Worm (Caenorhabditis elegans): ENCODE measurements around the gene pitr-5.

The pitr-5 gene

ce11 chrV:7196498-7196966 lies 11.9 kb downstream of the pitr-5 start, which contains the start of gene F09G2.2 (continued):
- TF ChIP-seq lin-14 (GFP tag; optimal IDR thresholded peaks at IDR 0.05) (peak; percentile 91), unc-98 (GFP tag; IDR thresholded peaks at IDR 0.05) (peak; percentile 66; the same call in 1 of the 2 replicates), C16A3.4 (tag; optimal IDR thresholded peaks at IDR 0.05) (peak; percentile 95), zip-4 (GFP tag; optimal IDR thresholded peaks at IDR 0.05) (peak; percentile 73), pax-3 (tag; optimal IDR thresholded peaks at IDR 0.05) (peak; percentile 60), C04F5.9 (tag; optimal IDR thresholded peaks at IDR 0.05) (peak; percentile 22), grh-1 (GFP tag; IDR thresholded peaks at IDR 0.05) (peak; percentile 87), C34B4.2 (tag; optimal IDR thresholded peaks at IDR 0.05) (no peak), ceh-8 (GFP tag; optimal IDR thresholded peaks at IDR 0.05) (peak; percentile 72), nhr-237 (tag; optimal IDR thresholded peaks at IDR 0.05) (peak; percentile 79), hlh-4 (tag; optimal IDR thresholded peaks at IDR 0.05) (no peak), lin-39 (tag; optimal IDR thresholded peaks at IDR 0.05) (peak; percentile 43), egl-13 (tag; optimal IDR thresholded peaks at IDR 0.05) (peak; percentile 74), aly-2 (tag; optimal IDR thresholded peaks at IDR 0.05) (peak; percentile 46), unc-130 (tag; optimal IDR thresholded peaks at IDR 0.05) (peak; percentile 94), efl-1 (optimal IDR thresholded peaks at IDR 0.05) (peak; percentile 91), efl-1 (GFP tag; optimal IDR thresholded peaks at IDR 0.05 in 1 of 2) (peak; percentile 89 to 99), lir-3 (tag; optimal IDR thresholded peaks at IDR 0.05; ENCODE audit: poor library complexity) (peak; percentile 29), lin-13 (GFP tag; optimal IDR thresholded peaks at IDR 0.05) (peak; percentile 90), unc-62 (GFP tag; optimal IDR thresholded peaks at IDR 0.05) (no peak), mab-9 (GFP tag; IDR thresholded peaks at IDR 0.05) (peak; percentile 60), F16B12.6 (tag; optimal IDR thresholded peaks at IDR 0.05) (peak; percentile 62), nhr-77 (tag; optimal IDR thresholded peaks at IDR 0.05) (peak; percentile 86), xbp-1 (tag; optimal IDR thresholded peaks at IDR 0.05) (peak; percentile 94), fkh-10 (GFP tag; optimal IDR thresholded peaks at IDR 0.05) (peak; percentile 44), nhr-85 (tag) (peak; percentile 96), ceh-90 (tag; optimal IDR thresholded peaks at IDR 0.05) (no peak), nhr-19 (GFP tag; conservative IDR thresholded peaks at IDR 0.05) (peak; percentile 94), fos-1 (tag; optimal IDR thresholded peaks at IDR 0.05) (peak; percentile 83), jun-1 (tag; optimal IDR thresholded peaks at IDR 0.05) (peak; percentile 89), snu-23 (GFP tag; optimal IDR thresholded peaks at IDR 0.05) (peak; percentile 96), sox-4 (tag; optimal IDR thresholded peaks at IDR 0.05) (no peak), ceh-63 (GFP tag; optimal IDR thresholded peaks at IDR 0.05) (no peak), elt-2 (tag; optimal IDR thresholded peaks at IDR 0.05) (peak; percentile 78)

- no peak for TF ChIP-seq lin-15B (tag; optimal IDR thresholded peaks at IDR 0.05)
- no peak for TF ChIP-seq unc-86 (tag; optimal IDR thresholded peaks at IDR 0.05)
- TF ChIP-seq ceh-63 (GFP tag; optimal IDR thresholded peaks at IDR 0.05): no peak
- no peak for TF ChIP-seq ama-1 (optimal IDR thresholded peaks at IDR 0.05)
- TF ChIP-seq Y116A8C.19 (tag; optimal IDR thresholded peaks at IDR 0.05; ENCODE audit: borderline replicate concordance): no peak
- no peak for TF ChIP-seq lin-39 (tag; optimal IDR thresholded peaks at IDR 0.05)
- no peak for TF ChIP-seq nhr-12 (tag; optimal IDR thresholded peaks at IDR 0.05)
- TF ChIP-seq aha-1 (tag; optimal IDR thresholded peaks at IDR 0.05): no peak
- no peak for TF ChIP-seq pax-3 (tag; optimal IDR thresholded peaks at IDR 0.05)
- no peak for TF ChIP-seq nhr-90 (tag; optimal IDR thresholded peaks at IDR 0.05; ENCODE audit: poor library complexity)
- no peak for TF ChIP-seq fos-1 (tag; optimal IDR thresholded peaks at IDR 0.05)
- no peak for TF ChIP-seq C04F5.9 (tag; optimal IDR thresholded peaks at IDR 0.05)
- TF ChIP-seq mab-9 (GFP tag; IDR thresholded peaks at IDR 0.05): no peak
- no peak for TF ChIP-seq C34B4.2 (tag; optimal IDR thresholded peaks at IDR 0.05)
- TF ChIP-seq irx-1 (tag; optimal IDR thresholded peaks at IDR 0.05): no peak
- TF ChIP-seq lin-14 (GFP tag; optimal IDR thresholded peaks at IDR 0.05): no peak
- no peak for TF ChIP-seq F16B12.6 (tag; optimal IDR thresholded peaks at IDR 0.05)
- TF ChIP-seq rnt-1 (tag; optimal IDR thresholded peaks at IDR 0.05): no peak
- TF ChIP-seq unc-62 (GFP tag; optimal IDR thresholded peaks at IDR 0.05): no peak
- no peak for TF ChIP-seq lin-13 (GFP tag; optimal IDR thresholded peaks at IDR 0.05)
These were observed 12.4 kb downstream of the pitr-5 start for ce11 chrV:7197036-7197435.

All from whole organism, L1 larva.